Fruit fly (Drosophila melanogaster): ENCODE data around the gene CG16723.

Gene CG16723

dm6 chr3R:23596173-23596572, at the start of gene CG16723:
CG16723 (minus strand) TSS chr3R:23596273.
- no peak for TF ChIP-seq noc (tag; optimal IDR thresholded peaks at IDR 0.05)

dm6 chr3R:23642836-23643235, 46.8 kb upstream of the CG16723 start:
- no peak for TF ChIP-seq noc (tag; optimal IDR thresholded peaks at IDR 0.05)

- no peak for TF ChIP-seq noc (tag; optimal IDR thresholded peaks at IDR 0.05)
Measured at dm6 chr3R:23639583-23639982, 43.5 kb upstream of the CG16723 start.

dm6 chr3R:23638351-23638750, 42.3 kb upstream of the CG16723 start:
- TF ChIP-seq noc (tag; optimal IDR thresholded peaks at IDR 0.05) = no peak

dm6 chr3R:23637277-23637676, 41.2 kb upstream of the CG16723 start:
- TF ChIP-seq noc (tag; optimal IDR thresholded peaks at IDR 0.05) = no peak

- TF ChIP-seq noc (tag; optimal IDR thresholded peaks at IDR 0.05) = no peak
Measured at dm6 chr3R:23634789-23635188, 38.7 kb upstream of the CG16723 start.

- no peak for TF ChIP-seq noc (tag; optimal IDR thresholded peaks at IDR 0.05)
Measured at dm6 chr3R:23629572-23629971, 33.5 kb upstream of the CG16723 start.

- no peak for TF ChIP-seq noc (tag; optimal IDR thresholded peaks at IDR 0.05)
Measured at dm6 chr3R:23627140-23627539, 31.1 kb upstream of the CG16723 start.

DNA sequence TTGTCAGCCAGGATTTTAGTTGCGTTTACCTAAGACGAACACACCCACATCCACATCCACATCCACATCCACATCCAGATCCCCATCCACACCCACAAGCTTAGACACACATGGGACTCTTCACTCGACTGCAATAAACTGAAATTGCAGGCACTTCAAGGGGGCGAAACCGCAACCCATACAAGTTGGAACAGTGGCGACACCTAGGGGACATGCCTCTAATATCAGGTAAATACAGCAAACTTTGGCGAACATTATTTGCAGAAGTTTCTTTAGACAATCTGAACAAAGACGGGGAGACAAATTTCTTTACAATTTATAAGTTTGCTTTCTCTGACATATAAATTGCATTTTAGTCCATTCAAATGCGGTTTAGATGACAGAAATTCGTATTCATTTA, 26.9 kb upstream of the CG16723 start:
- TF ChIP-seq noc (tag; optimal IDR thresholded peaks at IDR 0.05) = no peak

- no peak for TF ChIP-seq noc (tag; optimal IDR thresholded peaks at IDR 0.05)
Measured at dm6 chr3R:23612121-23612520, 16.0 kb upstream of the CG16723 start.

- no peak for TF ChIP-seq noc (tag; optimal IDR thresholded peaks at IDR 0.05)
Measured at dm6 chr3R:23605315-23605881, 9.3 kb upstream of the CG16723 start, which contains the start of gene CG10184. CG10184 (minus strand) TSS chr3R:23605495.

dm6 chr3R:23601346-23601817, 5.3 kb upstream of the CG16723 start:
- no peak for TF ChIP-seq noc (tag; optimal IDR thresholded peaks at IDR 0.05)

DNA sequence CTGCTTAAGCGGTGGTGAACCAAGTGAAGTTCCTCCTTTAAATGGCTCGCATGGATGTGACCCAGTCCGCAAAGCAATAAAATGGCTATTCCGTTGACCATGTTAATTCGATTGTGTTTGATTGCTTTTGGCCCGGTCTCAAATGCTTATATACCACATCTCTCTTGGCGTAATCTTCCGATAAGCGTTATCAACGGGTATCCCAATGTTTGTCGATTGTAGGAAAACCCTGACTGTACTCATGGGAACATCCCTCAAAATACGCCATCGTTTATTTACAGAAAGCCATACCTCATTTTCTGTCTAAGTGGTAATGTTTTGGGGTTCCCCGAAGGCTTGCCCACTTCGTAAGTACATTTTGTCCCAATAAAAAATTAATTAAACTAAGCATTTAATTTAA, 2.9 kb upstream of the CG16723 start, which contains the start of gene CG10183:
Gene CG10183, minus strand, starts transcription at position 101 of the 400 bp plus-strand sequence.
- TF ChIP-seq noc (tag; optimal IDR thresholded peaks at IDR 0.05) = no peak

DNA sequence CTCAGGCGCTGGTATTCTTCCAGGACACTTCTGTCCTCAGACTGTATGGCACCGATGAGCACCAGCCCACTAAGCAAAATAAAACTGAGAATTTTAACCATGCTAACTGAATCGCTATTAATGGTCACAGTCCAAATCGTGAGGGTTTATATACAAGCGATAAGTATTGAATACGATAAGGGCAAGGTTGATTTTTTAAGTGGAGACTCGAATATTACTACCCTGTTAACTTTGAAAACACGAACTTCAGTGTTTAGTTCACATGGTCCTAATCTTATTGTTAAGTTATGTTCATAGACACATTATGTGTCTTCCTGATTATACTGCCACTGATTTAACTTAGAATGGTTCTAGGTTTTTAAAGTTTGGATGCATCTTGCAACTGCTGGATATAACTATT, 3.4 kb downstream of the CG16723 start, which contains the start of gene CG33337:
Gene CG33337, minus strand, starts transcription at position 101 of the 400 bp plus-strand sequence.
- no peak for TF ChIP-seq noc (tag; optimal IDR thresholded peaks at IDR 0.05)

dm6 chr3R:23589719-23590118, 6.4 kb downstream of the CG16723 start, which contains the start of gene CG10182:
CG10182 (minus strand) TSS chr3R:23589819.
- no peak for TF ChIP-seq noc (tag; optimal IDR thresholded peaks at IDR 0.05)

DNA sequence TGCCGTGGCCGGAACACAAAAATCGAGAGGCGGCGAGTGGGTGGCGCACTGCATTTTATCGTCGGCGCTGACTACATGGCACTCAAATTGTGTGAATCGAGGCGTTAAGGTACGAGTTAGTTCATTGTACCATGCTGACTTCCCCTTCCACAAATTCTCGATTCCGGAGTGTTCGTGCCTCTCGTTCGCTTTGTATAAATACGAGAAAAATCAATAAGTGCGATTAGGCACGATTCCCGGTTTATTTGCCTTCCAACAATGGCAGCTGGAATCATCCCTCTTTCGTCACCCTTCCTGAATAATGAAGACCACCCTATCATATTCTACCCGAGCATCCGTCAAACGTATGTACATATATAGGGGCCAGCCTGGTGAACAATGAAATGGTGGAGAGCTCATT, 19.5 kb downstream of the CG16723 start:
- TF ChIP-seq noc (tag; optimal IDR thresholded peaks at IDR 0.05) = no peak

DNA sequence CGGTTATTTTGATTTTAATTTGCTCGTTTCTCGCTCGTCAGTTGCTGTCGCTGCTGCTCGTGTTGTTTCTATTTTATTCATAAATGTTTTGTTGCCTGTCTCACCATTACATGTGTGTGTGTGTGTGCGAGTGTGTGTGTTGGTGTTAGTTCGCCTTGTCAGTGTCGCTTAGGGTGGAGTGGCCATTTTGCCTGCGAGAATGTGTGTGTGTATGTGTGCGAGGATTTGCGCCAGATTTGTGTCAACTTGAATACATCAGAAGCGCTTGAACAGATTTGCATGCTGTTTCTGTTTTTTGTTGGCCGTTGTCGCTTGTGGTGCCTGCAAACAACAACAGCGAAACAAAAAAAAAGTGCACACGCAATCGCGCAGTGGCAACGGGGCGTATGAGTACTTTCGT, 26.9 kb downstream of the CG16723 start:
- TF ChIP-seq noc (tag; optimal IDR thresholded peaks at IDR 0.05) = no peak

- no peak for TF ChIP-seq noc (tag; optimal IDR thresholded peaks at IDR 0.05)
Measured at dm6 chr3R:23557244-23557643, 38.8 kb downstream of the CG16723 start, which contains the start of gene beat-IV. beat-IV (plus strand) TSS chr3R:23557412.

Measured in whole organism, larva.